Worm (Caenorhabditis elegans) whole organism, L1 larva: Measurements from ENCODE around the gene rpc-2.

Experiments used
- C04F5.9 ChIP-seq: sonication (generic microtip); optimal IDR thresholded peaks from 2 replicates; lab custom pipeline; 2016; ENCODE audit warnings: missing genetic modification characterization, missing compliant biosample characterization
- C16A3.4 ChIP-seq: fragments of 150-350 bp; optimal IDR thresholded peaks from 2 replicates; lab custom pipeline; 2014; ENCODE audit warnings: missing biosample characterization, missing genetic modification characterization
- Y116A8C.19 ChIP-seq: sonication (generic microtip); optimal IDR thresholded peaks from 2 replicates; lab custom pipeline; 2016; ENCODE audit warnings: missing compliant biosample characterization, missing genetic modification characterization, borderline replicate concordance
- alr-1 ChIP-seq: fragments of 200-800 bp; sonication (Bioruptor generic); optimal IDR thresholded peaks from 2 replicates; lab custom pipeline; 2018; ENCODE audit warnings: borderline replicate concordance, mild to moderate bottlenecking, missing genetic modification characterization, missing compliant biosample characterization
- ceh-88 ChIP-seq: fragments of 200-800 bp; sonication (Bioruptor generic); IDR thresholded peaks from 2 replicates; pipeline ENCODE4 v1.3.6; 2022; ENCODE audit warnings: missing genetic modification characterization, missing compliant biosample characterization
- ceh-90 ChIP-seq: sonication (generic microtip); optimal IDR thresholded peaks from 2 replicates; lab custom pipeline; 2016; ENCODE audit warnings: missing genetic modification characterization, missing compliant biosample characterization
- dpl-1 ChIP-seq, 3 experiments: fragments of 150-350 bp in 2 of 3; sonication (generic microtip) in 1 of 3; optimal IDR thresholded peaks; 2 replicates each; lab custom pipeline; 2014 to 2017; ENCODE audit warnings: missing biosample characterization in 3 of 3, missing genetic modification characterization in 3 of 3, missing genetic modification reagents in 3 of 3
- efl-3 ChIP-seq: fragments of 200-800 bp; sonication (Bioruptor generic); optimal IDR thresholded peaks from 2 replicates; lab custom pipeline; 2018; ENCODE audit warnings: mild to moderate bottlenecking, missing genetic modification characterization, missing compliant biosample characterization
- egl-27 ChIP-seq, 2 experiments: fragments of 150-350 bp in 1 of 2; sonication (generic microtip); optimal IDR thresholded peaks; 3 replicates each; lab custom pipeline; 2017 to 2018; ENCODE audit warnings: missing biosample characterization in 2 of 2, missing genetic modification characterization in 2 of 2, missing genetic modification reagents in 2 of 2
- elt-2 ChIP-seq: sonication (generic microtip); optimal IDR thresholded peaks from 2 replicates; lab custom pipeline; 2016; ENCODE audit warnings: missing genetic modification characterization, mild to moderate bottlenecking, inconsistent platforms, missing compliant biosample characterization, missing genetic modification reagents
- ets-5 ChIP-seq: fragments of 200-800 bp; sonication (Bioruptor generic); IDR thresholded peaks from 2 replicates; pipeline ENCODE4 v1.3.6; 2022; ENCODE audit warnings: missing genetic modification characterization, missing compliant biosample characterization
- fkh-10 ChIP-seq: sonication (generic microtip); optimal IDR thresholded peaks from 2 replicates; lab custom pipeline; 2017; ENCODE audit warnings: missing biosample characterization, missing genetic modification reagents, missing genetic modification characterization
- fkh-4 ChIP-seq: sonication (generic microtip); optimal IDR thresholded peaks from 2 replicates; lab custom pipeline; 2016; ENCODE audit warnings: missing compliant biosample characterization, missing genetic modification characterization, borderline replicate concordance
- hlh-17 ChIP-seq: fragments of 200-800 bp; sonication (Bioruptor generic); optimal IDR thresholded peaks from 2 replicates; lab custom pipeline; 2018; ENCODE audit warnings: missing genetic modification characterization, mild to moderate bottlenecking, missing compliant biosample characterization, moderate library complexity, borderline replicate concordance
- hlh-4 ChIP-seq: sonication (generic microtip); optimal IDR thresholded peaks from 2 replicates; lab custom pipeline; 2016; ENCODE audit warnings: mild to moderate bottlenecking, missing genetic modification characterization, missing compliant biosample characterization
- hpl-2 ChIP-seq: fragments of 150-350 bp; optimal IDR thresholded peaks from 2 replicates; lab custom pipeline; 2014; ENCODE audit warnings: missing biosample characterization, missing genetic modification reagents, missing genetic modification characterization
- isw-1 ChIP-seq: fragments of 200-800 bp; sonication (Bioruptor generic); IDR thresholded peaks from 2 replicates; pipeline ENCODE4 v1.3.6; 2022; ENCODE audit warnings: missing genetic modification characterization, missing compliant biosample characterization
- jun-1 ChIP-seq: fragments of 150-350 bp; optimal IDR thresholded peaks from 2 replicates; lab custom pipeline; 2014; ENCODE audit warnings: missing biosample characterization, missing genetic modification reagents, missing genetic modification characterization
- lin-13 ChIP-seq: fragments of 150-350 bp; optimal IDR thresholded peaks from 2 replicates; lab custom pipeline; 2014; ENCODE audit warnings: missing biosample characterization, missing genetic modification reagents, missing genetic modification characterization
- lin-15B ChIP-seq: fragments of 150-350 bp; sonication (generic microtip); optimal IDR thresholded peaks from 3 replicates; lab custom pipeline; 2014; ENCODE audit warnings: missing biosample characterization, missing genetic modification characterization
- lin-35 ChIP-seq, 2 experiments: fragments of 150-350 bp; optimal IDR thresholded peaks; 2 replicates each; lab custom pipeline; 2014; ENCODE audit warnings: missing biosample characterization in 2 of 2, missing genetic modification characterization in 2 of 2, missing genetic modification reagents in 2 of 2
- lin-39 ChIP-seq: fragments of 150-350 bp; optimal IDR thresholded peaks from 2 replicates; lab custom pipeline; 2014; ENCODE audit warnings: missing biosample characterization, missing genetic modification reagents, missing genetic modification characterization
- lir-3 ChIP-seq: sonication (generic microtip); optimal IDR thresholded peaks from 2 replicates; lab custom pipeline; 2016; ENCODE audit warnings: mild to moderate bottlenecking, missing genetic modification characterization, moderate library complexity, missing compliant biosample characterization; ENCODE audit not compliant: poor library complexity
- lsy-2 ChIP-seq, 2 experiments: fragments of 150-350 bp; optimal IDR thresholded peaks; 2 replicates each; lab custom pipeline; 2014; ENCODE audit warnings: missing biosample characterization in 2 of 2, missing genetic modification characterization in 2 of 2
- mef-2 ChIP-seq: fragments of 150-350 bp; optimal IDR thresholded peaks from 2 replicates; lab custom pipeline; 2014; ENCODE audit warnings: missing biosample characterization, missing genetic modification characterization
- nhr-19 ChIP-seq: fragments of 200-800 bp; sonication (Bioruptor generic); conservative IDR thresholded peaks from 2 replicates; pipeline ENCODE4 v1.3.6; 2022; ENCODE audit warnings: missing genetic modification characterization, missing compliant biosample characterization
- nhr-20 ChIP-seq: sonication (generic microtip); optimal IDR thresholded peaks from 2 replicates; lab custom pipeline; 2016; ENCODE audit warnings: mild to moderate bottlenecking, missing genetic modification characterization, missing compliant biosample characterization
- nhr-237 ChIP-seq: fragments of 150-350 bp; optimal IDR thresholded peaks from 2 replicates; lab custom pipeline; 2014; ENCODE audit warnings: missing biosample characterization, missing genetic modification characterization
- nhr-47 ChIP-seq: sonication (generic microtip); optimal IDR thresholded peaks from 2 replicates; lab custom pipeline; 2016; ENCODE audit warnings: mild to moderate bottlenecking, missing genetic modification characterization, moderate library complexity, missing compliant biosample characterization
- nhr-71 ChIP-seq: sonication (generic microtip); optimal IDR thresholded peaks from 2 replicates; lab custom pipeline; 2016; ENCODE audit warnings: mild to moderate bottlenecking, missing genetic modification characterization, moderate library complexity, missing compliant biosample characterization
- nhr-84 ChIP-seq: sonication (generic microtip); optimal IDR thresholded peaks from 2 replicates; lab custom pipeline; 2017; ENCODE audit warnings: missing biosample characterization, missing genetic modification characterization
- nhr-85 ChIP-seq: sonication (generic microtip); peaks from one replicate; lab custom pipeline; 2016; ENCODE audit warnings: missing genetic modification characterization, inconsistent platforms, missing compliant biosample characterization
- nhr-90 ChIP-seq: sonication (generic microtip); optimal IDR thresholded peaks from 2 replicates; lab custom pipeline; 2016; ENCODE audit warnings: mild to moderate bottlenecking, missing genetic modification characterization, missing compliant biosample characterization; ENCODE audit not compliant: poor library complexity
- pag-3 ChIP-seq: sonication (generic microtip); optimal IDR thresholded peaks from 2 replicates; lab custom pipeline; 2017; ENCODE audit warnings: missing genetic modification characterization, mild to moderate bottlenecking, missing compliant biosample characterization, antibody characterized with exemption, borderline replicate concordance; ENCODE audit not compliant: insufficient read depth
- pqm-1 ChIP-seq: sonication (generic microtip); optimal IDR thresholded peaks from 3 replicates; lab custom pipeline; 2017; ENCODE audit warnings: missing biosample characterization, missing genetic modification characterization
- skn-1 ChIP-seq: fragments of 150-350 bp; optimal IDR thresholded peaks from 2 replicates; lab custom pipeline; 2014; ENCODE audit warnings: missing biosample characterization, missing genetic modification characterization
- sptf-1 ChIP-seq: fragments of 150-350 bp; optimal IDR thresholded peaks from 2 replicates; lab custom pipeline; 2014; ENCODE audit warnings: missing biosample characterization, missing genetic modification characterization
- sup-37 ChIP-seq: fragments of 200-800 bp; sonication (Bioruptor generic); optimal IDR thresholded peaks from 2 replicates; lab custom pipeline; 2018; ENCODE audit warnings: mild to moderate bottlenecking, missing genetic modification characterization, missing compliant biosample characterization
- tbx-2 ChIP-seq: sonication (generic microtip); optimal IDR thresholded peaks from 2 replicates; lab custom pipeline; 2016; ENCODE audit warnings: missing genetic modification characterization, missing compliant biosample characterization
- tlp-1 ChIP-seq: fragments of 150-350 bp; optimal IDR thresholded peaks from 2 replicates; lab custom pipeline; 2014; ENCODE audit warnings: missing biosample characterization, missing genetic modification characterization
- unc-30 ChIP-seq: sonication (generic microtip); optimal IDR thresholded peaks from 2 replicates; lab custom pipeline; 2017; ENCODE audit warnings: missing biosample characterization, missing genetic modification characterization
- unc-86 ChIP-seq: sonication (generic microtip); optimal IDR thresholded peaks from 2 replicates; lab custom pipeline; 2016; ENCODE audit warnings: missing genetic modification characterization, missing compliant biosample characterization
- ztf-11 ChIP-seq, 2 experiments: sonication (generic microtip); optimal IDR thresholded peaks; 2 replicates each; lab custom pipeline; 2016 to 2017; ENCODE audit warnings: missing genetic modification characterization in 2 of 2, missing biosample characterization in 1 of 2, missing compliant biosample characterization in 1 of 2
- ztf-4 ChIP-seq: fragments of 150-350 bp; optimal IDR thresholded peaks from 2 replicates; lab custom pipeline; 2014; ENCODE audit warnings: missing biosample characterization, missing genetic modification characterization

The rpc-2 gene

ce11 chrIII:5552072-5552667 lies 5.0 kb upstream of the rpc-2 start, which contains the start of gene F09F7.6 (continued):
- TF ChIP-seq alr-1 (tag; lab: Kevin White, UChicago) (no peak), nhr-71 (tag; lab: Kevin White, UChicago) (peak; percentile 95), pqm-1 (tag; lab: Kevin White, UChicago) (no peak), egl-27 (tag; optimal IDR thresholded peaks at IDR 0.05; lab: Kevin White, UChicago) (no peak), unc-86 (tag; lab: Kevin White, UChicago) (no peak), ceh-88 (GFP tag; lab: Robert Waterston, UW) (no peak), tlp-1 (tag; lab: Kevin White, UChicago) (no peak), hpl-2 (GFP tag; lab: Kevin White, UChicago) (no peak), sptf-1 (tag; lab: Kevin White, UChicago) (no peak), jun-1 (tag; lab: Kevin White, UChicago) (no peak), unc-30 (no peak), dpl-1 (GFP tag; optimal IDR thresholded peaks at IDR 0.05; lab: Kevin White, UChicago) (peak in 2 of 3 experiments; percentile 21 to 42), nhr-85 (peak; percentile 98), C04F5.9 (tag; lab: Kevin White, UChicago) (peak; percentile 26), ets-5 (GFP tag; lab: Robert Waterston, UW) (no peak), fkh-10 (GFP tag; lab: Kevin White, UChicago) (no peak), C16A3.4 (tag; lab: Kevin White, UChicago) (peak; percentile 74), tbx-2 (tag; lab: Kevin White, UChicago) (peak; percentile 81), lin-13 (peak; percentile 4), lin-15B (tag; lab: Kevin White, UChicago) (no peak), nhr-19 (peak; percentile 98), ztf-11 (tag; optimal IDR thresholded peaks at IDR 0.05; lab: Kevin White, UChicago) (no peak), ztf-4 (tag; lab: Kevin White, UChicago) (peak; percentile 51), efl-3 (no peak), skn-1 (no peak), lir-3 (tag; lab: Kevin White, UChicago) (peak; percentile 72), isw-1 (GFP tag; lab: Robert Waterston, UW) (no peak), elt-2 (tag; lab: Kevin White, UChicago) (peak; percentile 74), mef-2 (no peak), hlh-4 (tag; lab: Kevin White, UChicago) (no peak), lsy-2 (tag; optimal IDR thresholded peaks at IDR 0.05; lab: Kevin White, UChicago) (peak; percentile 57 to 63), lin-39 (peak; percentile 25), nhr-84 (tag; lab: Kevin White, UChicago) (no peak), nhr-20 (tag; lab: Kevin White, UChicago) (peak; percentile 97), ceh-90 (tag; lab: Kevin White, UChicago) (no peak), fkh-4 (tag; lab: Kevin White, UChicago) (no peak), pag-3 (tag; lab: Kevin White, UChicago) (no peak), hlh-17 (GFP tag; lab: Kevin White, UChicago) (no peak), lin-35 (GFP tag; optimal IDR thresholded peaks at IDR 0.05; lab: Kevin White, UChicago) (peak; percentile 41 to 81), nhr-90 (tag; lab: Kevin White, UChicago) (peak; percentile 81), nhr-47 (tag; lab: Kevin White, UChicago) (peak; percentile 62), sup-37 (GFP tag; lab: Kevin White, UChicago) (no peak), Y116A8C.19 (no peak), nhr-237 (tag; lab: Kevin White, UChicago) (no peak)
